Worm (Caenorhabditis elegans): ENCODE results near the gene col-80.
A peak's percentile ranks its signal among the peaks of the same experiment; 100 is the strongest.

col-80 gene

ce11 chrII:10703594-10704384 lies 3.2 kb upstream of the col-80 start, which contains the start of gene col-79:
Gene col-79 (plus strand): TSS chrII:10703613.
- TF ChIP-seq ztf-11 (tag; optimal IDR thresholded peaks at IDR 0.05) (no peak), nhr-25 (tag; optimal IDR thresholded peaks at IDR 0.05) (peak; percentile 69), ama-1 (optimal IDR thresholded peaks at IDR 0.05) (no peak), sea-2 (GFP tag; optimal IDR thresholded peaks at IDR 0.05) (no peak), elt-3 (tag; optimal IDR thresholded peaks at IDR 0.05) (no peak)

- TF ChIP-seq nhr-25 (tag; optimal IDR thresholded peaks at IDR 0.05): peak; percentile 56
- TF ChIP-seq ceh-9 (tag; optimal IDR thresholded peaks at IDR 0.05): no peak
- TF ChIP-seq fos-1 (tag; optimal IDR thresholded peaks at IDR 0.05): no peak
- peak; percentile 69 for TF ChIP-seq ama-1 (optimal IDR thresholded peaks at IDR 0.05)
- no peak for TF ChIP-seq R02D3.7 (tag; optimal IDR thresholded peaks at IDR 0.05)
- no peak for TF ChIP-seq nhr-11 (tag; optimal IDR thresholded peaks at IDR 0.05)
- TF ChIP-seq ceh-16 (tag; optimal IDR thresholded peaks at IDR 0.05): no peak
- no peak for TF ChIP-seq mdl-1 (tag; optimal IDR thresholded peaks at IDR 0.05)
- no peak for TF ChIP-seq egl-5 (tag; optimal IDR thresholded peaks at IDR 0.05)
Observed at ce11 chrII:10704575-10705170, 2.3 kb upstream of the col-80 start, which contains the start of gene col-39. Gene col-39 (plus strand): TSS chrII:10704916.

ce11 chrII:10705347-10705996 lies 1.5 kb upstream of the col-80 start:
- no peak for TF ChIP-seq elt-3 (tag; optimal IDR thresholded peaks at IDR 0.05)
- no peak for TF ChIP-seq nhr-237 (tag; optimal IDR thresholded peaks at IDR 0.05)
- TF ChIP-seq ZK546.5 (tag; optimal IDR thresholded peaks at IDR 0.05): no peak
- no peak for TF ChIP-seq sea-2 (GFP tag; optimal IDR thresholded peaks at IDR 0.05)
- TF ChIP-seq skn-1 (tag; optimal IDR thresholded peaks at IDR 0.05): no peak
- TF ChIP-seq nhr-25 (tag; optimal IDR thresholded peaks at IDR 0.05): no peak
- TF ChIP-seq jun-1 (tag; optimal IDR thresholded peaks at IDR 0.05): no peak
- TF ChIP-seq zag-1 (tag; optimal IDR thresholded peaks at IDR 0.05): no peak
- TF ChIP-seq pha-4 (tag; optimal IDR thresholded peaks at IDR 0.05): no peak
- TF ChIP-seq lsy-12 (tag; optimal IDR thresholded peaks at IDR 0.05): no peak

ce11 chrII:10706038-10706437 lies 963 bp upstream of the col-80 start:
- TF ChIP-seq nhr-25 (tag; optimal IDR thresholded peaks at IDR 0.05) (peak; percentile 18), elt-1 (tag; optimal IDR thresholded peaks at IDR 0.05) (no peak), fkh-10 (GFP tag; optimal IDR thresholded peaks at IDR 0.05) (peak; percentile 71)

ce11 chrII:10707439-10708096 lies 567 bp downstream of the col-80 start:
- TF ChIP-seq pha-4 (tag; optimal IDR thresholded peaks at IDR 0.05) (no peak), lin-15B (tag; optimal IDR thresholded peaks at IDR 0.05) (no peak), sea-2 (GFP tag; optimal IDR thresholded peaks at IDR 0.05) (no peak), elt-1 (tag; optimal IDR thresholded peaks at IDR 0.05) (no peak), ceh-82 (tag; optimal IDR thresholded peaks at IDR 0.05) (no peak), R02D3.7 (tag; optimal IDR thresholded peaks at IDR 0.05) (no peak), ZK546.5 (tag; optimal IDR thresholded peaks at IDR 0.05) (no peak)

- no peak for TF ChIP-seq fos-1 (tag; optimal IDR thresholded peaks at IDR 0.05)
- TF ChIP-seq zag-1 (tag; optimal IDR thresholded peaks at IDR 0.05): no peak
- TF ChIP-seq egl-5 (tag; optimal IDR thresholded peaks at IDR 0.05): no peak
- no peak for TF ChIP-seq ztf-11 (tag; optimal IDR thresholded peaks at IDR 0.05)
- no peak for TF ChIP-seq lsy-12 (tag; optimal IDR thresholded peaks at IDR 0.05)
- TF ChIP-seq mml-1 (tag; optimal IDR thresholded peaks at IDR 0.05): no peak
- TF ChIP-seq nhr-12 (tag; optimal IDR thresholded peaks at IDR 0.05): no peak
- TF ChIP-seq pqm-1 (tag; optimal IDR thresholded peaks at IDR 0.05): no peak
- no peak for TF ChIP-seq ceh-9 (tag; optimal IDR thresholded peaks at IDR 0.05)
- TF ChIP-seq elt-1 (tag; optimal IDR thresholded peaks at IDR 0.05): no peak
- TF ChIP-seq R02D3.7 (tag; optimal IDR thresholded peaks at IDR 0.05): no peak
- no peak for TF ChIP-seq nfya-1 (tag; optimal IDR thresholded peaks at IDR 0.05; ENCODE audit: insufficient read depth)
- TF ChIP-seq lin-39 (tag; optimal IDR thresholded peaks at IDR 0.05): no peak
- TF ChIP-seq jun-1 (tag; optimal IDR thresholded peaks at IDR 0.05): no peak
- no peak for TF ChIP-seq nhr-11 (tag; optimal IDR thresholded peaks at IDR 0.05)
- no peak for TF ChIP-seq tbx-2 (tag; optimal IDR thresholded peaks at IDR 0.05)
- no peak for TF ChIP-seq nhr-237 (tag; optimal IDR thresholded peaks at IDR 0.05)
- no peak for TF ChIP-seq ZK546.5 (tag; optimal IDR thresholded peaks at IDR 0.05)
- TF ChIP-seq ama-1 (optimal IDR thresholded peaks at IDR 0.05): no peak
- TF ChIP-seq unc-39 (tag; optimal IDR thresholded peaks at IDR 0.05): no peak
Observed at ce11 chrII:10708660-10709059, 1.7 kb downstream of the col-80 start, which contains the start of gene bli-1. Gene bli-1 (plus strand): TSS chrII:10708960.
